Worm (Caenorhabditis elegans): ENCODE results near the gene col-120.

ce11 chrIV:9210841-9211240 is 50.7 kb downstream of the col-120 start:
- no peak for TF ChIP-seq jun-1 (tag; optimal IDR thresholded peaks at IDR 0.05)
- TF ChIP-seq F49E8.2 (tag; optimal IDR thresholded peaks at IDR 0.05; ENCODE audit: borderline replicate concordance): no peak
- TF ChIP-seq cey-2 (tag; optimal IDR thresholded peaks at IDR 0.05; ENCODE audit: borderline replicate concordance, insufficient read depth): no peak
- no peak for TF ChIP-seq dmd-8 (GFP tag; IDR thresholded peaks at IDR 0.05)
- TF ChIP-seq unc-130 (GFP tag; optimal IDR thresholded peaks at IDR 0.05): no peak
- no peak for TF ChIP-seq pha-4 (GFP tag; IDR thresholded peaks at IDR 0.05)
- no peak for TF ChIP-seq pha-4 (tag; optimal IDR thresholded peaks at IDR 0.05)
- TF ChIP-seq fkh-10 (GFP tag; optimal IDR thresholded peaks at IDR 0.05): no peak
- no peak for TF ChIP-seq nhr-28 (tag; optimal IDR thresholded peaks at IDR 0.05)
- no peak for TF ChIP-seq zag-1 (tag; optimal IDR thresholded peaks at IDR 0.05)
- no peak for TF ChIP-seq nhr-11 (tag; optimal IDR thresholded peaks at IDR 0.05)
- no peak for TF ChIP-seq spr-3 (GFP tag; optimal IDR thresholded peaks at IDR 0.05)
- no peak for TF ChIP-seq daf-16 (GFP tag; optimal IDR thresholded peaks at IDR 0.05)
- TF ChIP-seq daf-16 (tag; optimal IDR thresholded peaks at IDR 0.05): no peak
- TF ChIP-seq hmg-1.1 (GFP tag; IDR thresholded peaks at IDR 0.05): no peak
- no peak for TF ChIP-seq unc-39 (tag; optimal IDR thresholded peaks at IDR 0.05)
